Worm (Caenorhabditis elegans) whole organism, midembryonic: ENCODE results near the gene R02F2.9.

Experiments used
- T22C8.4 ChIP-seq: fragments of 200-800 bp; sonication (Bioruptor generic); IDR thresholded peaks from 2 replicates; pipeline ENCODE4 v1.3.6; 2022; ENCODE audit warnings: missing genetic modification characterization, missing compliant biosample characterization
- cog-1 ChIP-seq: sonication (generic microtip); optimal IDR thresholded peaks from 2 replicates; lab custom pipeline; 2016; ENCODE audit warnings: missing genetic modification characterization, missing compliant biosample characterization
- flt-1 ChIP-seq: fragments of 200-800 bp; sonication (Bioruptor generic); IDR thresholded peaks from 2 replicates; pipeline ENCODE4 v1.3.6; 2022; ENCODE audit warnings: missing genetic modification characterization, missing compliant biosample characterization
- klf-2 ChIP-seq: fragments of 200-800 bp; sonication (Bioruptor generic); conservative IDR thresholded peaks from 2 replicates; pipeline ENCODE4 v1.3.6; 2022; ENCODE audit warnings: missing genetic modification reagents, missing genetic modification characterization, missing compliant biosample characterization
- tab-1 ChIP-seq: fragments of 200-800 bp; sonication (Bioruptor generic); IDR thresholded peaks from 2 replicates; pipeline ENCODE4 v1.3.6; 2022; ENCODE audit warnings: missing genetic modification characterization, missing compliant biosample characterization
- ztf-23 ChIP-seq: fragments of 200-800 bp; sonication (Bioruptor generic); IDR thresholded peaks from 2 replicates; pipeline ENCODE4 v1.3.6; 2022; ENCODE audit warnings: missing genetic modification reagents, missing genetic modification characterization, missing compliant biosample characterization

ce11 chrIII:5495168-5495567, 3.8 kb upstream of the R02F2.9 start, which contains the start of gene R02F2.8:
- TF ChIP-seq klf-2 (GFP tag; lab: Robert Waterston, UW), result no peak
- TF ChIP-seq tab-1 (GFP tag; lab: Robert Waterston, UW), result no peak
- no peak for TF ChIP-seq flt-1
- TF ChIP-seq T22C8.4 (GFP tag; lab: Robert Waterston, UW), result no peak
- no peak for TF ChIP-seq ztf-23 (GFP tag; lab: Robert Waterston, UW)
- no peak for TF ChIP-seq cog-1
